Fruit fly (Drosophila melanogaster): ENCODE measurements around the gene Mkp.

Gene Mkp

dm6 chr3L:165981-166788, 18.2 kb downstream of the Mkp start (continued):
- TF ChIP-seq CG8319 (GFP tag; optimal IDR thresholded peaks at IDR 0.05) (no peak), CG34406 (GFP tag; optimal IDR thresholded peaks at IDR 0.05) (peak; percentile 21), Ets21C (GFP tag; optimal IDR thresholded peaks at IDR 0.05) (peak; percentile 33), fd85E (GFP tag; optimal IDR thresholded peaks at IDR 0.05) (no peak), CG32006 (GFP tag; optimal IDR thresholded peaks at IDR 0.05) (peak; percentile 67), spab (GFP tag; optimal IDR thresholded peaks at IDR 0.05) (no peak), CG9139 (GFP tag; optimal IDR thresholded peaks at IDR 0.05) (no peak), Sox15 (GFP tag; optimal IDR thresholded peaks at IDR 0.05) (peak; percentile 9), OdsH (GFP tag; optimal IDR thresholded peaks at IDR 0.05) (peak; percentile 47), Eip78C (GFP tag) (peak; percentile 91), CG31627 (GFP tag; optimal IDR thresholded peaks at IDR 0.05) (peak; percentile 35), Eip93F (GFP tag; optimal IDR thresholded peaks at IDR 0.05) (no peak), CG6163 (GFP tag; IDR thresholded peaks at IDR 0.05) (peak; percentile 67), CG16779 (tag; optimal IDR thresholded peaks at IDR 0.05) (no peak), Sox14 (GFP tag; optimal IDR thresholded peaks at IDR 0.05) (peak; percentile 48)

- TF ChIP-seq CG8632 (GFP tag; optimal IDR thresholded peaks at IDR 0.05) = no peak
- no peak for TF ChIP-seq CG1621 (tag; optimal IDR thresholded peaks at IDR 0.05)
- TF ChIP-seq CG15336 (GFP tag; IDR thresholded peaks at IDR 0.05) = no peak
- no peak for TF ChIP-seq CG6854 (GFP tag; optimal IDR thresholded peaks at IDR 0.05)
- TF ChIP-seq Eip93F (GFP tag; optimal IDR thresholded peaks at IDR 0.05) = no peak
- TF ChIP-seq Hr4 (GFP tag; optimal IDR thresholded peaks at IDR 0.05) = no peak
- TF ChIP-seq CG7368 (GFP tag; optimal IDR thresholded peaks at IDR 0.05) = no peak
- TF ChIP-seq Gug (GFP tag; IDR thresholded peaks at IDR 0.05) = no peak
- TF ChIP-seq Eip78C (GFP tag) = no peak
- no peak for TF ChIP-seq CG8319 (GFP tag; optimal IDR thresholded peaks at IDR 0.05)
- no peak for TF ChIP-seq Met (GFP tag; optimal IDR thresholded peaks at IDR 0.05)
- no peak for TF ChIP-seq net (GFP tag; optimal IDR thresholded peaks at IDR 0.05)
- no peak for TF ChIP-seq OdsH (GFP tag; optimal IDR thresholded peaks at IDR 0.05)
- TF ChIP-seq CG8119 (GFP tag; IDR thresholded peaks at IDR 0.05) = no peak
- no peak for TF ChIP-seq Sox102F (GFP tag; optimal IDR thresholded peaks at IDR 0.05)
Observed at dm6 chr3L:161833-162587, 22.3 kb downstream of the Mkp start.

- TF ChIP-seq fkh (GFP tag; optimal IDR thresholded peaks at IDR 0.05) (peak; percentile 24), CG7368 (GFP tag; optimal IDR thresholded peaks at IDR 0.05) (no peak), Sox102F (GFP tag; optimal IDR thresholded peaks at IDR 0.05) (peak; percentile 8), OdsH (GFP tag; optimal IDR thresholded peaks at IDR 0.05) (no peak), Eip75B (GFP tag; optimal IDR thresholded peaks at IDR 0.05) (no peak), CG11294 (GFP tag; IDR thresholded peaks at IDR 0.05) (no peak), CG10669 (GFP tag; optimal IDR thresholded peaks at IDR 0.05) (no peak), CG1621 (tag; optimal IDR thresholded peaks at IDR 0.05) (no peak), fd59A (GFP tag; optimal IDR thresholded peaks at IDR 0.05) (no peak), svp (GFP tag) (peak; percentile 75), CG34406 (GFP tag; optimal IDR thresholded peaks at IDR 0.05) (no peak), Hr4 (GFP tag; optimal IDR thresholded peaks at IDR 0.05) (no peak), CG6808 (GFP tag; optimal IDR thresholded peaks at IDR 0.05) (no peak), acj6 (GFP tag; optimal IDR thresholded peaks at IDR 0.05) (no peak), CG9139 (GFP tag; optimal IDR thresholded peaks at IDR 0.05) (no peak), CG6854 (GFP tag; optimal IDR thresholded peaks at IDR 0.05) (peak; percentile 42), CG6792 (GFP tag; optimal IDR thresholded peaks at IDR 0.05) (no peak), CG15336 (GFP tag; IDR thresholded peaks at IDR 0.05) (peak; percentile 22; the same call in 1 of the 2 replicates), lz (GFP tag; optimal IDR thresholded peaks at IDR 0.05) (no peak), Blimp-1 (GFP tag; optimal IDR thresholded peaks at IDR 0.05) (peak; percentile 21), topi (GFP tag; optimal IDR thresholded peaks at IDR 0.05) (no peak), pdm3 (GFP tag; optimal IDR thresholded peaks at IDR 0.05) (no peak), ss (GFP tag; optimal IDR thresholded peaks at IDR 0.05) (peak in 1 of 2 experiments; percentile 14), Met (GFP tag; optimal IDR thresholded peaks at IDR 0.05) (no peak), Eip78C (GFP tag) (peak; percentile 51), CG8119 (GFP tag; IDR thresholded peaks at IDR 0.05) (peak; percentile 42; the same call in 2 of the 3 replicates), Gug (GFP tag; IDR thresholded peaks at IDR 0.05) (no peak), dac (GFP tag; optimal IDR thresholded peaks at IDR 0.05) (no peak), CG8632 (GFP tag; optimal IDR thresholded peaks at IDR 0.05) (no peak), vri (GFP tag; optimal IDR thresholded peaks at IDR 0.05) (peak; percentile 47)
Observed at dm6 chr3L:160446-161094, 23.8 kb downstream of the Mkp start.
